Fruit fly (Drosophila melanogaster): Measurements from ENCODE around the gene Sf3b3.

Gene Sf3b3

dm6 chr3L:793733-794320 is 39.4 kb downstream of the Sf3b3 start (continued):
- 0 out of 3 replicates have a peak, but pooled peaks have one; percentile 15 for TF ChIP-seq CG6163 (GFP tag; IDR thresholded peaks at IDR 0.05)
- TF ChIP-seq CG8319 (GFP tag; optimal IDR thresholded peaks at IDR 0.05), result no peak
- peak; percentile 63 for TF ChIP-seq CG6276 (GFP tag; optimal IDR thresholded peaks at IDR 0.05)
- no peak for TF ChIP-seq esn (GFP tag; optimal IDR thresholded peaks at IDR 0.05)
- no peak for TF ChIP-seq Ets96B (tag; optimal IDR thresholded peaks at IDR 0.05)
- 0 out of 2 replicates have a peak, but pooled peaks have one; percentile 28 for TF ChIP-seq Gug (GFP tag; IDR thresholded peaks at IDR 0.05)
- TF ChIP-seq lz (GFP tag; optimal IDR thresholded peaks at IDR 0.05), result peak; percentile 11
- TF ChIP-seq CG4318 (GFP tag; optimal IDR thresholded peaks at IDR 0.05), result peak; percentile 55
- no peak for TF ChIP-seq CG6792 (GFP tag; optimal IDR thresholded peaks at IDR 0.05)
- TF ChIP-seq CG8119 (GFP tag; IDR thresholded peaks at IDR 0.05), result peak; percentile 71; the same call in 2 of the 3 replicates
- TF ChIP-seq fd85E (GFP tag; optimal IDR thresholded peaks at IDR 0.05), result no peak
- peak; percentile 40 for TF ChIP-seq Sox14 (GFP tag; optimal IDR thresholded peaks at IDR 0.05)
- peak; percentile 3 for TF ChIP-seq Smox (GFP tag; optimal IDR thresholded peaks at IDR 0.05)
- TF ChIP-seq Blimp-1 (GFP tag; optimal IDR thresholded peaks at IDR 0.05), result no peak
- peak; percentile 20 for TF ChIP-seq dac (GFP tag; optimal IDR thresholded peaks at IDR 0.05)
- no peak for TF ChIP-seq spab (GFP tag; optimal IDR thresholded peaks at IDR 0.05)
- TF ChIP-seq CG9139 (GFP tag; optimal IDR thresholded peaks at IDR 0.05), result no peak
- no peak for TF ChIP-seq Hr39 (GFP tag; optimal IDR thresholded peaks at IDR 0.05)
- peak; percentile 77 for TF ChIP-seq CG32006 (GFP tag; optimal IDR thresholded peaks at IDR 0.05)
- TF ChIP-seq CG6854 (GFP tag; optimal IDR thresholded peaks at IDR 0.05), result no peak
- TF ChIP-seq Sox102F (GFP tag; optimal IDR thresholded peaks at IDR 0.05), result peak; percentile 16
- TF ChIP-seq Eip75B (GFP tag; optimal IDR thresholded peaks at IDR 0.05), result no peak
- peak; percentile 75 for TF ChIP-seq eg (GFP tag; IDR thresholded peaks at IDR 0.05)
- peak; percentile 10 for TF ChIP-seq Lpt (GFP tag; optimal IDR thresholded peaks at IDR 0.05)
- TF ChIP-seq vri (GFP tag; optimal IDR thresholded peaks at IDR 0.05), result no peak
- TF ChIP-seq pdm3 (GFP tag; optimal IDR thresholded peaks at IDR 0.05), result peak; percentile 38

dm6 chr3L:791251-791991 is 41.8 kb downstream of the Sf3b3 start:
- TF ChIP-seq CG32006 (GFP tag; optimal IDR thresholded peaks at IDR 0.05) (peak; percentile 80), CG6276 (GFP tag; optimal IDR thresholded peaks at IDR 0.05) (peak; percentile 69), CG15336 (GFP tag; IDR thresholded peaks at IDR 0.05) (peak; percentile 83), CG16779 (tag; optimal IDR thresholded peaks at IDR 0.05) (peak; percentile 56), fkh (GFP tag; optimal IDR thresholded peaks at IDR 0.05) (no peak), Smox (GFP tag; optimal IDR thresholded peaks at IDR 0.05) (peak; percentile 68), CG8119 (GFP tag; IDR thresholded peaks at IDR 0.05) (peak; percentile 82), salr (GFP tag; optimal IDR thresholded peaks at IDR 0.05) (peak in 1 of 2 experiments; percentile 47), CG3919 (GFP tag; optimal IDR thresholded peaks at IDR 0.05) (peak; percentile 73), Ets96B (tag; optimal IDR thresholded peaks at IDR 0.05) (peak; percentile 59), OdsH (GFP tag; optimal IDR thresholded peaks at IDR 0.05) (peak; percentile 74), Eip78C (GFP tag) (peak; percentile 93), CG6854 (GFP tag; optimal IDR thresholded peaks at IDR 0.05) (peak; percentile 39), Met (GFP tag; optimal IDR thresholded peaks at IDR 0.05) (peak; percentile 65), Sox15 (GFP tag; optimal IDR thresholded peaks at IDR 0.05) (peak; percentile 15), Lpt (GFP tag; optimal IDR thresholded peaks at IDR 0.05) (peak; percentile 18), Gug (GFP tag; IDR thresholded peaks at IDR 0.05) (peak; percentile 59), CG9139 (GFP tag; optimal IDR thresholded peaks at IDR 0.05) (no peak), CG11762 (GFP tag; optimal IDR thresholded peaks at IDR 0.05; ENCODE audit: insufficient read depth) (peak; percentile 62), achi (GFP tag; optimal IDR thresholded peaks at IDR 0.05) (peak; percentile 69), CG11902 (GFP tag; optimal IDR thresholded peaks at IDR 0.05) (peak; percentile 7), CG10631 (GFP tag; optimal IDR thresholded peaks at IDR 0.05) (peak; percentile 66), CG6163 (GFP tag; IDR thresholded peaks at IDR 0.05) (peak; percentile 73; the same call in 2 of the 3 replicates), cyc (GFP tag; optimal IDR thresholded peaks at IDR 0.05) (peak; percentile 54), ss (GFP tag; optimal IDR thresholded peaks at IDR 0.05) (peak; percentile 20 to 35), Blimp-1 (GFP tag; optimal IDR thresholded peaks at IDR 0.05) (no peak), Hr4 (GFP tag; optimal IDR thresholded peaks at IDR 0.05) (peak; percentile 83), CG8319 (GFP tag; optimal IDR thresholded peaks at IDR 0.05) (peak; percentile 17), CG6792 (GFP tag; optimal IDR thresholded peaks at IDR 0.05) (peak; percentile 60), topi (GFP tag; optimal IDR thresholded peaks at IDR 0.05) (peak; percentile 61), fd59A (GFP tag; optimal IDR thresholded peaks at IDR 0.05) (peak; percentile 34), Sox102F (GFP tag; optimal IDR thresholded peaks at IDR 0.05) (peak; percentile 65), CG31627 (GFP tag; optimal IDR thresholded peaks at IDR 0.05) (peak; percentile 61), CG6808 (GFP tag; optimal IDR thresholded peaks at IDR 0.05) (peak; percentile 36)
